Worm (Caenorhabditis elegans): Measurements from ENCODE around the gene sru-4.

ce11 chrIV:9500100-9500499, 1.9 kb downstream of the sru-4 start, which contains the start of gene ugt-21:
- TF ChIP-seq zag-1 (tag; optimal IDR thresholded peaks at IDR 0.05), result no peak
- TF ChIP-seq ztf-11 (tag; optimal IDR thresholded peaks at IDR 0.05), result no peak
- no peak for TF ChIP-seq ceh-82 (tag; optimal IDR thresholded peaks at IDR 0.05)
- TF ChIP-seq unc-62 (GFP tag; optimal IDR thresholded peaks at IDR 0.05 in 1 of 2), result no peak
- TF ChIP-seq unc-62 (tag; optimal IDR thresholded peaks at IDR 0.05), result no peak
- TF ChIP-seq nhr-76 (tag; optimal IDR thresholded peaks at IDR 0.05), result no peak
- TF ChIP-seq F37D6.2 (tag; optimal IDR thresholded peaks at IDR 0.05), result no peak
- TF ChIP-seq mdl-1 (tag; optimal IDR thresholded peaks at IDR 0.05), result no peak
- TF ChIP-seq fkh-10 (GFP tag; optimal IDR thresholded peaks at IDR 0.05), result no peak
- TF ChIP-seq nhr-11 (tag; optimal IDR thresholded peaks at IDR 0.05), result no peak
- no peak for TF ChIP-seq aly-2 (tag; optimal IDR thresholded peaks at IDR 0.05)
- no peak for TF ChIP-seq nhr-237 (tag; optimal IDR thresholded peaks at IDR 0.05)
- TF ChIP-seq lin-39 (tag; optimal IDR thresholded peaks at IDR 0.05), result no peak
- TF ChIP-seq dmd-8 (GFP tag; IDR thresholded peaks at IDR 0.05), result no peak
- no peak for TF ChIP-seq lin-15B (tag; optimal IDR thresholded peaks at IDR 0.05)

Data from whole organism, L4 larva.